Fruit fly (Drosophila melanogaster) whole organism, prepupa: Measurements from ENCODE around the gene elg1.

Experiments used
- Blimp-1 ChIP-seq: fragments of 200-800 bp; sonication (Bioruptor generic); optimal IDR thresholded peaks from 3 replicates; lab custom pipeline; 2017; ENCODE audit warnings: missing biosample characterization, missing genetic modification characterization, mild to moderate bottlenecking, moderate library complexity, missing genetic modification reagents
- CG10631 ChIP-seq: fragments of 200-800 bp; sonication (Bioruptor generic); optimal IDR thresholded peaks from 2 replicates; lab custom pipeline; 2016; ENCODE audit warnings: missing biosample characterization, missing genetic modification characterization
- CG10669 ChIP-seq: fragments of 200-800 bp; sonication (Bioruptor generic); optimal IDR thresholded peaks from 3 replicates; lab custom pipeline; 2018; ENCODE audit warnings: missing biosample characterization, mild to moderate bottlenecking, missing genetic modification characterization, moderate library complexity
- CG11294 ChIP-seq: fragments of 200-800 bp; sonication (Bioruptor generic); IDR thresholded peaks from 2 replicates; pipeline ENCODE4 v1.3.6; 2022; ENCODE audit warnings: missing biosample characterization, missing genetic modification characterization
- CG11902 ChIP-seq: fragments of 200-800 bp; sonication (Bioruptor generic); optimal IDR thresholded peaks from 3 replicates; lab custom pipeline; 2016; ENCODE audit warnings: missing biosample characterization, missing genetic modification characterization
- CG15336 ChIP-seq: fragments of 200-800 bp; sonication (Bioruptor generic); IDR thresholded peaks from 2 replicates; pipeline ENCODE4 v1.3.6; 2022; ENCODE audit warnings: missing biosample characterization, missing genetic modification characterization
- CG1621 ChIP-seq: fragments of 200-800 bp; sonication (Bioruptor generic); optimal IDR thresholded peaks from 3 replicates; lab custom pipeline; 2018; ENCODE audit warnings: missing biosample characterization, mild to moderate bottlenecking, missing genetic modification characterization
- CG16779 ChIP-seq: fragments of 200-800 bp; sonication (Bioruptor generic); optimal IDR thresholded peaks from 3 replicates; lab custom pipeline; 2017; ENCODE audit warnings: missing biosample characterization, mild to moderate bottlenecking, missing genetic modification characterization
- CG3032 ChIP-seq: fragments of 200-800 bp; optimal IDR thresholded peaks from 2 replicates; lab custom pipeline; 2019; ENCODE audit warnings: missing biosample characterization, mild to moderate bottlenecking, missing genetic modification characterization, moderate library complexity
- CG31627 ChIP-seq: fragments of 200-800 bp; sonication (Bioruptor generic); optimal IDR thresholded peaks from 3 replicates; lab custom pipeline; 2016; ENCODE audit warnings: missing biosample characterization, missing genetic modification characterization
- CG32006 ChIP-seq: fragments of 200-800 bp; sonication (Bioruptor generic); optimal IDR thresholded peaks from 3 replicates; lab custom pipeline; 2017; ENCODE audit warnings: missing biosample characterization, mild to moderate bottlenecking, missing genetic modification characterization
- CG34406 ChIP-seq: fragments of 200-800 bp; sonication (Bioruptor generic); optimal IDR thresholded peaks from 3 replicates; lab custom pipeline; 2016; ENCODE audit warnings: missing biosample characterization, missing genetic modification characterization
- CG4318 ChIP-seq: fragments of 200-800 bp; sonication (Bioruptor generic); optimal IDR thresholded peaks from 3 replicates; lab custom pipeline; 2017; ENCODE audit warnings: missing biosample characterization, mild to moderate bottlenecking, missing genetic modification characterization
- CG6163 ChIP-seq: fragments of 200-800 bp; sonication (Bioruptor generic); IDR thresholded peaks from 3 replicates; pipeline ENCODE4 v1.3.6; 2022; ENCODE audit warnings: missing biosample characterization, missing genetic modification characterization
- CG6276 ChIP-seq: fragments of 200-800 bp; sonication (Bioruptor generic); optimal IDR thresholded peaks from 2 replicates; lab custom pipeline; 2017; ENCODE audit warnings: missing biosample characterization, mild to moderate bottlenecking, missing genetic modification characterization
- CG6792 ChIP-seq: fragments of 200-800 bp; sonication (Bioruptor generic); optimal IDR thresholded peaks from 3 replicates; lab custom pipeline; 2016; ENCODE audit warnings: missing biosample characterization, missing genetic modification characterization
- CG6854 ChIP-seq: fragments of 200-800 bp; sonication (Bioruptor generic); optimal IDR thresholded peaks from 2 replicates; lab custom pipeline; 2017; ENCODE audit warnings: missing biosample characterization, mild to moderate bottlenecking, missing genetic modification characterization
- CG8119 ChIP-seq: fragments of 200-800 bp; sonication (Bioruptor generic); IDR thresholded peaks from 3 replicates; pipeline ENCODE4 v1.3.6; 2022; ENCODE audit warnings: missing biosample characterization, missing genetic modification characterization
- CG8319 ChIP-seq: fragments of 200-800 bp; sonication (Bioruptor generic); optimal IDR thresholded peaks from 3 replicates; lab custom pipeline; 2016; ENCODE audit warnings: missing biosample characterization, missing genetic modification characterization
- CG8632 ChIP-seq: fragments of 200-800 bp; sonication (Bioruptor generic); optimal IDR thresholded peaks from 3 replicates; lab custom pipeline; 2016; ENCODE audit warnings: missing biosample characterization, missing genetic modification characterization
- CG9139 ChIP-seq: fragments of 200-800 bp; sonication (Bioruptor generic); optimal IDR thresholded peaks from 3 replicates; lab custom pipeline; 2017; ENCODE audit warnings: missing biosample characterization, mild to moderate bottlenecking, missing genetic modification characterization
- Eip75B ChIP-seq: fragments of 200-800 bp; sonication (Bioruptor generic); optimal IDR thresholded peaks from 3 replicates; lab custom pipeline; 2016; ENCODE audit warnings: missing biosample characterization, missing genetic modification characterization
- Eip78C ChIP-seq: fragments of 200-800 bp; sonication (Bioruptor generic); peaks from one replicate; lab custom pipeline; 2016; ENCODE audit warnings: missing biosample characterization, missing genetic modification characterization
- Eip93F ChIP-seq: fragments of 200-800 bp; sonication (Bioruptor generic); optimal IDR thresholded peaks from 2 replicates; lab custom pipeline; 2016; ENCODE audit warnings: missing biosample characterization, mild to moderate bottlenecking, missing genetic modification characterization
- Ets21C ChIP-seq: fragments of 200-800 bp; sonication (Bioruptor generic); optimal IDR thresholded peaks from 3 replicates; lab custom pipeline; 2016; ENCODE audit warnings: missing biosample characterization, missing genetic modification characterization
- Hr38 ChIP-seq: sonication (Bioruptor generic); optimal IDR thresholded peaks from 2 replicates; lab custom pipeline; 2016; ENCODE audit warnings: missing biosample characterization, missing genetic modification characterization
- Hr39 ChIP-seq: fragments of 200-800 bp; sonication (Bioruptor generic); optimal IDR thresholded peaks from 2 replicates; lab custom pipeline; 2016; ENCODE audit warnings: missing biosample characterization, missing genetic modification characterization
- Hr4 ChIP-seq: fragments of 200-800 bp; sonication (Bioruptor generic); optimal IDR thresholded peaks from 3 replicates; lab custom pipeline; 2016; ENCODE audit warnings: missing biosample characterization, missing genetic modification characterization
- Lpt ChIP-seq: fragments of 200-800 bp; sonication (Bioruptor generic); optimal IDR thresholded peaks from 3 replicates; lab custom pipeline; 2016; ENCODE audit warnings: missing biosample characterization, missing genetic modification characterization
- Met ChIP-seq: fragments of 200-800 bp; sonication (Bioruptor generic); optimal IDR thresholded peaks from 3 replicates; lab custom pipeline; 2016; ENCODE audit warnings: missing biosample characterization, missing genetic modification characterization
- OdsH ChIP-seq: fragments of 200-800 bp; sonication (Bioruptor generic); optimal IDR thresholded peaks from 3 replicates; lab custom pipeline; 2016; ENCODE audit warnings: missing biosample characterization, missing genetic modification characterization
- Smox ChIP-seq: fragments of 200-800 bp; sonication (Bioruptor generic); optimal IDR thresholded peaks from 3 replicates; lab custom pipeline; 2016; ENCODE audit warnings: missing biosample characterization, missing genetic modification characterization
- Sox102F ChIP-seq: fragments of 200-800 bp; sonication (Bioruptor generic); optimal IDR thresholded peaks from 2 replicates; lab custom pipeline; 2016; ENCODE audit warnings: missing biosample characterization, mild to moderate bottlenecking, missing genetic modification characterization
- Sox14 ChIP-seq: fragments of 200-800 bp; sonication (Bioruptor generic); optimal IDR thresholded peaks from 3 replicates; lab custom pipeline; 2016; ENCODE audit warnings: missing biosample characterization, missing genetic modification characterization
- Sox15 ChIP-seq: fragments of 200-800 bp; sonication (Bioruptor generic); optimal IDR thresholded peaks from 3 replicates; lab custom pipeline; 2016; ENCODE audit warnings: missing biosample characterization, missing genetic modification characterization
- achi ChIP-seq: fragments of 200-800 bp; sonication (Bioruptor generic); optimal IDR thresholded peaks from 3 replicates; lab custom pipeline; 2016; ENCODE audit warnings: missing biosample characterization, missing genetic modification characterization
- cyc ChIP-seq: fragments of 200-800 bp; sonication (Bioruptor generic); optimal IDR thresholded peaks from 3 replicates; lab custom pipeline; 2016; ENCODE audit warnings: missing biosample characterization, missing genetic modification characterization
- dac ChIP-seq: fragments of 200-800 bp; sonication (Bioruptor generic); optimal IDR thresholded peaks from 2 replicates; lab custom pipeline; 2017; ENCODE audit warnings: missing biosample characterization, mild to moderate bottlenecking, missing genetic modification characterization
- dsx ChIP-seq: fragments of 200-800 bp; optimal IDR thresholded peaks from 3 replicates; lab custom pipeline; 2019; ENCODE audit warnings: missing biosample characterization, mild to moderate bottlenecking, missing genetic modification characterization, moderate library complexity; ENCODE audit not compliant: poor library complexity, severe bottlenecking
- eg ChIP-seq: fragments of 200-800 bp; sonication (Bioruptor generic); IDR thresholded peaks from 3 replicates; pipeline ENCODE4 v1.3.6; 2022; ENCODE audit warnings: missing biosample characterization, missing genetic modification characterization
- esn ChIP-seq: fragments of 200-800 bp; sonication (Bioruptor generic); optimal IDR thresholded peaks from 2 replicates; lab custom pipeline; 2016; ENCODE audit warnings: missing biosample characterization, mild to moderate bottlenecking, missing genetic modification characterization, moderate library complexity
- fd59A ChIP-seq: fragments of 200-800 bp; sonication (Bioruptor generic); optimal IDR thresholded peaks from 2 replicates; lab custom pipeline; 2017; ENCODE audit warnings: missing biosample characterization, mild to moderate bottlenecking, missing genetic modification characterization, missing genetic modification reagents
- fd85E ChIP-seq: fragments of 200-800 bp; sonication (Bioruptor generic); optimal IDR thresholded peaks from 3 replicates; lab custom pipeline; 2016; ENCODE audit warnings: missing biosample characterization, missing genetic modification characterization
- fkh ChIP-seq: fragments of 200-800 bp; sonication (Bioruptor generic); optimal IDR thresholded peaks from 3 replicates; lab custom pipeline; 2017; ENCODE audit warnings: missing biosample characterization, mild to moderate bottlenecking, missing genetic modification characterization, moderate library complexity
- lz ChIP-seq: fragments of 200-800 bp; sonication (Bioruptor generic); optimal IDR thresholded peaks from 3 replicates; lab custom pipeline; 2016; ENCODE audit warnings: missing biosample characterization, missing genetic modification characterization
- net ChIP-seq: fragments of 200-800 bp; sonication (Bioruptor generic); optimal IDR thresholded peaks from 3 replicates; lab custom pipeline; 2016; ENCODE audit warnings: missing biosample characterization, missing genetic modification characterization
- pdm3 ChIP-seq: fragments of 200-800 bp; sonication (Bioruptor generic); optimal IDR thresholded peaks from 3 replicates; lab custom pipeline; 2016; ENCODE audit warnings: missing biosample characterization, missing genetic modification characterization
- spab ChIP-seq: fragments of 200-800 bp; sonication (Bioruptor generic); optimal IDR thresholded peaks from 2 replicates; lab custom pipeline; 2017; ENCODE audit warnings: missing biosample characterization, mild to moderate bottlenecking, missing genetic modification characterization, missing genetic modification reagents
- ss ChIP-seq, 2 experiments: fragments of 200-800 bp; sonication (Bioruptor generic); optimal IDR thresholded peaks; 2 replicates in 1 of 2; 3 replicates in 1 of 2; lab custom pipeline; 2017 to 2018; ENCODE audit warnings: mild to moderate bottlenecking in 2 of 2, missing biosample characterization in 2 of 2, missing genetic modification characterization in 2 of 2, moderate library complexity in 1 of 2
- svp ChIP-seq: fragments of 200-800 bp; sonication (Bioruptor generic); peaks from one replicate; lab custom pipeline; 2016; ENCODE audit warnings: missing biosample characterization, missing genetic modification characterization
- topi ChIP-seq: fragments of 200-800 bp; sonication (Bioruptor generic); optimal IDR thresholded peaks from 3 replicates; lab custom pipeline; 2016; ENCODE audit warnings: missing biosample characterization, missing genetic modification characterization
- vri ChIP-seq: fragments of 200-800 bp; sonication (Bioruptor generic); optimal IDR thresholded peaks from 3 replicates; lab custom pipeline; 2016; ENCODE audit warnings: missing biosample characterization, mild to moderate bottlenecking, missing genetic modification characterization

Gene elg1

DNA sequence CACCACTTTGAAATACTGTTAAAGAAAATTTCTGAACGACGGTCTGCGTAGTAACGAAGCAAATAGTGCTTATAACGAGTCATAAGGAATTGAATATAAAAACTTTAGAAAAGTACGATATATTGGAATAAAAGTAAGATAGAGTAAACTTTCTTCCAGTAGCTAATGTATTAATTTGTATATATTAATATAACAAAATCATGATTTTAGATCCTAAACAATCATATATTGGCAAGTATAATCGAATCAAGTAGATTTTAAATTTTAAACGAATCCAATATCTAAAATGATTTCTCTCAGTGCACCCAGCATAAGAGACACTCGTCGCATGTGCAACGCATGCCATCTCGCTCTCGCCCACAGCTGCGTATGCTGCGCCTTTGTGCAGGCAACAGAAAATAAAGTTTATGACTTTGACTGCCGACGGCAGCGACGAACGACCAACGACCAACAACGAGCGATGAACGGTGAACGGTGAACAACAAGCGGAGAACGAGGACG, 49.6 kb downstream of the elg1 start:
- peak; percentile 55 for TF ChIP-seq CG6854
- TF ChIP-seq Blimp-1 = peak; percentile 50
- peak; percentile 61 for TF ChIP-seq Met (GFP tag; lab: Kevin White, UChicago)
- TF ChIP-seq OdsH (GFP tag; lab: Kevin White, UChicago) = peak; percentile 72
- TF ChIP-seq dac (GFP tag; lab: Kevin White, UChicago) = no peak
- no peak for TF ChIP-seq Ets21C (GFP tag; lab: Kevin White, UChicago)
- TF ChIP-seq Sox102F (GFP tag; lab: Kevin White, UChicago) = peak; percentile 53
- TF ChIP-seq vri (GFP tag; lab: Kevin White, UChicago) = peak; percentile 38
- TF ChIP-seq CG1621 (tag; lab: Kevin White, UChicago) = peak; percentile 49
- TF ChIP-seq CG6276 (GFP tag; lab: Kevin White, UChicago) = peak; percentile 71
- TF ChIP-seq cyc = peak; percentile 70
- peak; percentile 83 for TF ChIP-seq CG8119 (GFP tag; lab: Robert Waterston, UW)
- TF ChIP-seq lz = peak; percentile 56
- TF ChIP-seq eg (GFP tag; lab: Robert Waterston, UW) = peak; percentile 76
- peak; percentile 46 for TF ChIP-seq pdm3
- TF ChIP-seq CG10631 (GFP tag; lab: Kevin White, UChicago) = peak; percentile 68
- TF ChIP-seq fkh (GFP tag; lab: Kevin White, UChicago) = no peak
- TF ChIP-seq CG6163 (GFP tag; lab: Robert Waterston, UW) = peak; percentile 83
- TF ChIP-seq esn (GFP tag; lab: Kevin White, UChicago) = peak; percentile 71
- TF ChIP-seq achi = peak; percentile 72
- peak; percentile 52 for TF ChIP-seq Smox (GFP tag; lab: Kevin White, UChicago)
- no peak for TF ChIP-seq Hr38 (GFP tag; lab: Kevin White, UChicago)
- TF ChIP-seq CG3032 (tag; lab: Kevin White, UChicago) = peak; percentile 72
- TF ChIP-seq CG32006 (GFP tag; lab: Kevin White, UChicago) = peak; percentile 62
- peak; percentile 76 for TF ChIP-seq CG16779 (tag; lab: Kevin White, UChicago)
- TF ChIP-seq CG15336 (GFP tag; lab: Robert Waterston, UW) = peak; percentile 75
- peak; percentile 71 for TF ChIP-seq topi
- peak; percentile 91 for TF ChIP-seq svp (GFP tag; lab: Kevin White, UChicago)
- TF ChIP-seq ss (GFP tag; optimal IDR thresholded peaks at IDR 0.05; lab: Kevin White, UChicago) = peak; percentile 86 to 87
- peak; percentile 28 for TF ChIP-seq Lpt (GFP tag; lab: Kevin White, UChicago)
- peak; percentile 28 for TF ChIP-seq Sox15 (GFP tag; lab: Kevin White, UChicago)
- peak; percentile 50 for TF ChIP-seq Sox14 (GFP tag; lab: Kevin White, UChicago)
- peak; percentile 70 for TF ChIP-seq dsx (GFP tag; lab: Kevin White, UChicago)
- TF ChIP-seq fd59A (GFP tag; lab: Kevin White, UChicago) = peak; percentile 42
- peak; percentile 55 for TF ChIP-seq CG8632
- peak; percentile 97 for TF ChIP-seq Eip78C (GFP tag; lab: Kevin White, UChicago)
- no peak for TF ChIP-seq fd85E (GFP tag; lab: Kevin White, UChicago)
- TF ChIP-seq CG34406 (GFP tag; lab: Kevin White, UChicago) = peak; percentile 70
- no peak; the same call in 1 of the 2 replicates for TF ChIP-seq CG11294
- TF ChIP-seq CG8319 (GFP tag; lab: Kevin White, UChicago) = peak; percentile 86
- peak; percentile 45 for TF ChIP-seq CG31627 (GFP tag; lab: Kevin White, UChicago)
- TF ChIP-seq Hr39 (GFP tag; lab: Kevin White, UChicago) = peak; percentile 39
- TF ChIP-seq net (GFP tag; lab: Kevin White, UChicago) = peak; percentile 53
- TF ChIP-seq Eip75B (GFP tag; lab: Kevin White, UChicago) = peak; percentile 51
- peak; percentile 88 for TF ChIP-seq spab (GFP tag; lab: Kevin White, UChicago)
- peak; percentile 48 for TF ChIP-seq CG6792 (GFP tag; lab: Kevin White, UChicago)
- peak; percentile 64 for TF ChIP-seq CG11902 (GFP tag; lab: Kevin White, UChicago)
- TF ChIP-seq CG4318 = peak; percentile 48
- TF ChIP-seq CG10669 (GFP tag; lab: Kevin White, UChicago) = peak; percentile 83
- no peak for TF ChIP-seq Eip93F (GFP tag; lab: Kevin White, UChicago)
- peak; percentile 46 for TF ChIP-seq Hr4
- TF ChIP-seq CG9139 (GFP tag; lab: Kevin White, UChicago) = peak; percentile 88
